Worm (Caenorhabditis elegans) whole organism, L4/young adult: ENCODE measurements around the gene asb-2.

Experiments used
- W03F9.2 ChIP-seq: fragments of 150-350 bp; optimal IDR thresholded peaks from 2 replicates; lab custom pipeline; 2014; ENCODE audit warnings: missing biosample characterization, missing genetic modification characterization
- dao-5 ChIP-seq: sonication (generic microtip); optimal IDR thresholded peaks from 2 replicates; lab custom pipeline; 2016; ENCODE audit warnings: missing genotype, missing genetic modification characterization, moderate library complexity, missing compliant biosample characterization
- him-1 ChIP-seq: sonication (generic microtip); optimal IDR thresholded peaks from 2 replicates; lab custom pipeline; 2016; ENCODE audit warnings: missing genotype, missing genetic modification reagents, missing genetic modification characterization, missing compliant biosample characterization

- TF ChIP-seq W03F9.2 (tag; lab: Kevin White, UChicago) (no peak), him-1 (tag; lab: Kevin White, UChicago) (no peak), dao-5 (tag; lab: Kevin White, UChicago) (no peak)
Measured at ce11 chrX:4457853-4458322, 11.7 kb upstream of the asb-2 start, which contains the start of gene aps-2.
